Fruit fly (Drosophila melanogaster) whole organism, wandering third instar larva: ENCODE measurements around the gene UbcE2H.

Experiments used
- Dfd ChIP-seq: fragments of >200 bp; optimal IDR thresholded peaks from 2 replicates; lab custom pipeline; 2017; ENCODE audit warnings: missing biosample characterization, missing genetic modification characterization
- HLH106 ChIP-seq: fragments of 200-800 bp; optimal IDR thresholded peaks from 3 replicates; lab custom pipeline; 2019; ENCODE audit warnings: missing biosample characterization, mild to moderate bottlenecking, missing genetic modification characterization, moderate library complexity
- Myc ChIP-seq: fragments of >200 bp; optimal IDR thresholded peaks from 2 replicates; lab custom pipeline; 2017
- br ChIP-seq: fragments of 200-800 bp; sonication (Bioruptor generic); optimal IDR thresholded peaks from 2 replicates; lab custom pipeline; 2016; ENCODE audit warnings: missing biosample characterization, missing genetic modification characterization
- dmrt93B ChIP-seq: fragments of 200-800 bp; sonication (Bioruptor generic); optimal IDR thresholded peaks from 2 replicates; lab custom pipeline; 2018; ENCODE audit warnings: missing biosample characterization, mild to moderate bottlenecking, missing genetic modification characterization
- psq ChIP-seq: fragments of 200-800 bp; sonication (Bioruptor generic); optimal IDR thresholded peaks from 3 replicates; lab custom pipeline; 2017; ENCODE audit warnings: missing biosample characterization, mild to moderate bottlenecking, missing genetic modification characterization, moderate library complexity

DNA sequence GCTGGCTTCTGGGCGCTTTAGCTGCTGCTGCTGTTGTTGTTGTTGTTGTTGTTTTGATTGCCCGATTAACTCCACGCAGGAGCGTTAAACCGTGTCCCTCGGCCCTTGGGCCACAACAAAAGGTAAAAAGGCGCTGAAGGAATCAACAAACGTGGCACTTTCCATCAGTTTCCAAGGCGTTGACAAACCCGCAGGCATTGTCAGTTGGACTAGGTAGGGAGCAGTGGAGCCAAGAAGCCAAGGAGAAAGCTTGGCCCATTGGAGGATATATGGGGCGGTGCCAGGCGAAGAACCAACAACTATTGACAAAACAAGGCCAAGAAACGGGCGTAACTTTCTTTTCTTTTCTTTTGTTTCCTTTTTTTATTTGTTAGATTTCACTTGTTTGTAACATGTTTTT, 6.8 kb downstream of the UbcE2H start, which contains the start of gene CG2256:
- TF ChIP-seq psq (GFP tag; lab: Kevin White, UChicago) = no peak
- TF ChIP-seq Myc (lab: Kevin White, UChicago) = no peak
- TF ChIP-seq HLH106 (tag; lab: Kevin White, UChicago) = no peak
- TF ChIP-seq Dfd (GFP tag; lab: Kevin White, UChicago) = no peak
- TF ChIP-seq dmrt93B (GFP tag; lab: Kevin White, UChicago) = no peak
- TF ChIP-seq br (GFP tag; lab: Kevin White, UChicago) = no peak
